Fruit fly (Drosophila melanogaster) whole organism, wandering third instar larva: ENCODE data around the gene CG42747.
A peak's percentile ranks its signal among the peaks of the same experiment; 100 is the strongest.

Experiments
- Jra ChIP-seq: sonication (Bioruptor generic); optimal IDR thresholded peaks from 2 replicates; lab custom pipeline; 2016; ENCODE audit warnings: missing biosample characterization, missing genetic modification characterization
- br ChIP-seq: fragments of 200-800 bp; sonication (Bioruptor generic); optimal IDR thresholded peaks from 2 replicates; lab custom pipeline; 2016; ENCODE audit warnings: missing biosample characterization, missing genetic modification characterization

DNA sequence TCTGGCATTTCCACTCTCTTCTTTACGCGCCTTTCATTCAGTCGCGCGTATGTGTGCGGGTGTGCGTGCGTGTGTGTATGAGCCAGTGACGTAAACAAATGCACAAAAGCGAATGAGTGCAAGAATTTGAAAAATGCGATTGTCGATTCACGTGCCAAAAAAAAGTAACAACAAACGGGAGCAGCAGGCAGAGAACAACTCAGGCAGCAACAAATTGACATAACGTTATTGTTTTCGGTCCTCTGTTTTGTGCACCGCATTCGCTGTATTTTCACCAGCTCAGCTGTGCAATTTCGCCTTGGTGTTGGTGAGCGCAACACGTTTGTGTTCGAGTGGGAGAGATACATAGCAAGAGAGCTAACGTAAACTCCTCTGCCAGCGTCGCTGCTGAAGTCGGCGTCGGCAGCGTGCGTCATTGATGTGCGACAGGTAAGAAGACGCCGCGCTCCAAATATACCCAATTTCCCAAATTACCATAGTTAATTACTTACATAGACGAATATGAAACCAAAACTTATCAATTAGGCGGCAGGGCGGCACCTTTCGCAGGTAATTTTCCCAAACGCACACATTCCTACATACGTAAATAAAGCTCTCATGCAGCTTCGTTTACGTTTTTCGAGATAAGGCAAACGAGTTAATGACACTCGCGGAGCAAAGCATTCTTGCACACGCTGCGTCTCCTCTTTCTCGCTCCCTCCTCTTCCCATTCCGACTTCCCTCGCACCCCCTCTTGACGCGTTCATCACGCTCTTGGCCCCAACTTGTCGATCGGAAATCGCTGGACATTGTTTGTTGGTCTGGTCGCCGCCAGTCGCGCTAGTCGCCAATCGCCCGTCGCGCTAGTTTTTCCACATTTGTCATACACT is 95.9 kb downstream of the CG42747 start:
- TF ChIP-seq Jra, result peak; percentile 8
- TF ChIP-seq br (GFP tag; lab: Kevin White, UChicago), result no peak
